Worm (Caenorhabditis elegans) whole organism, L4 larva: ENCODE results near the gene ubxn-5.

Source experiments
- T20F7.1 ChIP-seq: fragments of 200-800 bp; sonication (Bioruptor generic); optimal IDR thresholded peaks from 2 replicates; lab custom pipeline; 2018; ENCODE audit warnings: mild to moderate bottlenecking, missing genetic modification characterization, missing compliant biosample characterization
- ama-1 ChIP-seq: fragments of 150-350 bp; optimal IDR thresholded peaks from 2 replicates; lab custom pipeline; 2014; ENCODE audit warnings: inconsistent platforms, mixed read lengths
- attf-4 ChIP-seq: sonication (generic microtip); optimal IDR thresholded peaks from 3 replicates; lab custom pipeline; 2017; ENCODE audit warnings: missing biosample characterization, missing genetic modification characterization
- ceh-62 ChIP-seq: sonication (generic microtip); optimal IDR thresholded peaks from 2 replicates; lab custom pipeline; 2017; ENCODE audit warnings: missing biosample characterization, missing genetic modification characterization
- ceh-82 ChIP-seq: sonication (generic microtip); optimal IDR thresholded peaks from 2 replicates; lab custom pipeline; 2017; ENCODE audit warnings: missing biosample characterization, missing genetic modification characterization
- cey-2 ChIP-seq: sonication (generic microtip); optimal IDR thresholded peaks from 3 replicates; lab custom pipeline; 2017; ENCODE audit warnings: missing genetic modification characterization, mild to moderate bottlenecking, missing compliant biosample characterization, antibody characterized with exemption, borderline replicate concordance; ENCODE audit not compliant: insufficient read depth
- dmd-6 ChIP-seq: fragments of 200-800 bp; sonication (Bioruptor generic); IDR thresholded peaks from 2 replicates; pipeline ENCODE4 v1.3.6; 2022; ENCODE audit warnings: missing genetic modification reagents, missing genetic modification characterization, missing compliant biosample characterization
- hif-1 ChIP-seq, 2 experiments: sonication (generic microtip); optimal IDR thresholded peaks; 2 replicates each; lab custom pipeline; 2016 to 2017; ENCODE audit warnings: missing compliant biosample characterization in 2 of 2, missing genetic modification characterization in 2 of 2, missing genetic modification reagents in 2 of 2, missing genotype in 2 of 2, mild to moderate bottlenecking in 1 of 2
- lim-7 ChIP-seq: fragments of 200-800 bp; sonication (Bioruptor generic); IDR thresholded peaks from 2 replicates; pipeline ENCODE4 v1.3.6; 2022; ENCODE audit warnings: missing genetic modification characterization, missing compliant biosample characterization
- lsy-2 ChIP-seq, 2 experiments: fragments of 150-350 bp in 1 of 2; sonication (generic microtip) in 1 of 2; optimal IDR thresholded peaks; 2 replicates each; lab custom pipeline; 2014 to 2017; ENCODE audit warnings: missing biosample characterization in 2 of 2, missing genetic modification characterization in 2 of 2
- mdt-29 ChIP-seq: fragments of 200-800 bp; sonication (Bioruptor generic); IDR thresholded peaks from 2 replicates; pipeline ENCODE4 v1.3.6; 2022; ENCODE audit warnings: missing genetic modification reagents, missing genetic modification characterization, missing compliant biosample characterization
- mes-2 ChIP-seq: sonication (generic microtip); optimal IDR thresholded peaks from 2 replicates; lab custom pipeline; 2016; ENCODE audit warnings: missing genotype, mild to moderate bottlenecking, missing genetic modification characterization, missing compliant biosample characterization; ENCODE audit not compliant: poor library complexity, severe bottlenecking
- mxl-3 ChIP-seq: fragments of 200-800 bp; sonication (Bioruptor generic); optimal IDR thresholded peaks from 2 replicates; lab custom pipeline; 2018; ENCODE audit warnings: mild to moderate bottlenecking, missing genetic modification characterization, missing compliant biosample characterization
- nhr-25 ChIP-seq: sonication (generic microtip); optimal IDR thresholded peaks from 2 replicates; lab custom pipeline; 2017; ENCODE audit warnings: missing genetic modification characterization, mild to moderate bottlenecking, missing compliant biosample characterization, antibody characterized with exemption, moderate library complexity, borderline replicate concordance; ENCODE audit not compliant: insufficient read depth
- nhr-77 ChIP-seq: fragments of 150-350 bp; optimal IDR thresholded peaks from 2 replicates; lab custom pipeline; 2014; ENCODE audit warnings: missing biosample characterization, missing genetic modification characterization
- pha-4 ChIP-seq, 2 experiments: fragments of 150-350 bp in 1 of 2; fragments of 200-800 bp in 1 of 2; sonication (Bioruptor generic) in 1 of 2; IDR thresholded peaks in 1 of 2; optimal IDR thresholded peaks in 1 of 2; 2 replicates each; pipeline versions ENCODE4 v1.3.6 to Lab custom; 2014 to 2022; ENCODE audit warnings: missing genetic modification characterization in 2 of 2, missing genetic modification reagents in 2 of 2, missing biosample characterization in 1 of 2, missing compliant biosample characterization in 1 of 2
- php-3 ChIP-seq: fragments of 200-800 bp; sonication (Bioruptor generic); IDR thresholded peaks from 2 replicates; pipeline ENCODE4 v1.3.6; 2022; ENCODE audit warnings: missing genetic modification reagents, missing genetic modification characterization, missing compliant biosample characterization
- saeg-2 ChIP-seq: fragments of 200-800 bp; sonication (Bioruptor generic); IDR thresholded peaks from 2 replicates; pipeline ENCODE4 v1.3.6; 2022; ENCODE audit warnings: missing genetic modification reagents, missing genetic modification characterization, missing compliant biosample characterization
- snpc-4 ChIP-seq: fragments of 150-350 bp; optimal IDR thresholded peaks from 2 replicates; lab custom pipeline; 2014; ENCODE audit warnings: missing biosample characterization, missing genetic modification characterization
- spr-1 ChIP-seq: sonication (generic microtip); optimal IDR thresholded peaks from 2 replicates; lab custom pipeline; 2016; ENCODE audit warnings: mild to moderate bottlenecking, missing genetic modification characterization, missing compliant biosample characterization
- spr-3 ChIP-seq: fragments of 200-800 bp; sonication (Bioruptor generic); optimal IDR thresholded peaks from 2 replicates; lab custom pipeline; 2018; ENCODE audit warnings: mild to moderate bottlenecking, missing genetic modification characterization, missing compliant biosample characterization
- tag-97 ChIP-seq: fragments of 200-800 bp; sonication (Bioruptor generic); IDR thresholded peaks from 2 replicates; pipeline ENCODE4 v1.3.6; 2022; ENCODE audit warnings: missing genetic modification characterization, missing compliant biosample characterization
- zip-2 ChIP-seq: fragments of 150-350 bp; optimal IDR thresholded peaks from 2 replicates; lab custom pipeline; 2014; ENCODE audit warnings: missing biosample characterization, missing genetic modification characterization

ubxn-5 gene

ce11 chrII:10189369-10189768, 44.9 kb downstream of the ubxn-5 start, which contains the start of gene cdc-25.4:
TSS of gene cdc-25.4 (minus strand) at chrII:10189469.
- TF ChIP-seq mxl-3 (GFP tag; lab: Kevin White, UChicago) (no peak), pha-4 (GFP tag; IDR thresholded peaks at IDR 0.05; lab: Robert Waterston, UW) (no peak), pha-4 (tag; optimal IDR thresholded peaks at IDR 0.05; lab: Kevin White, UChicago) (no peak), ceh-62 (tag; lab: Kevin White, UChicago) (no peak), hif-1 (tag; optimal IDR thresholded peaks at IDR 0.05; lab: Kevin White, UChicago) (no peak), ceh-82 (tag; lab: Kevin White, UChicago) (no peak), spr-3 (GFP tag; lab: Kevin White, UChicago) (no peak), attf-4 (tag; lab: Kevin White, UChicago) (no peak), zip-2 (tag; lab: Kevin White, UChicago) (no peak), mes-2 (tag; lab: Kevin White, UChicago) (no peak), spr-1 (tag; lab: Kevin White, UChicago) (no peak), mdt-29 (GFP tag; lab: Robert Waterston, UW) (no peak), ama-1 (lab: Kevin White, UChicago) (no peak), lim-7 (GFP tag; lab: Robert Waterston, UW) (no peak), T20F7.1 (GFP tag; lab: Kevin White, UChicago) (no peak), snpc-4 (tag; lab: Kevin White, UChicago) (no peak), dmd-6 (GFP tag; lab: Robert Waterston, UW) (no peak)
- TF ChIP-seq, all 104 proteins: peak for 0

ce11 chrII:10187808-10188207, 46.5 kb downstream of the ubxn-5 start, which contains the start of gene srd-2:
TSS of gene srd-2 (minus strand) at chrII:10187908.
- TF ChIP-seq php-3 (GFP tag; lab: Robert Waterston, UW) (no peak), saeg-2 (GFP tag; lab: Robert Waterston, UW) (no peak), cey-2 (tag; lab: Kevin White, UChicago) (no peak), nhr-77 (tag; lab: Kevin White, UChicago) (no peak), lsy-2 (tag; optimal IDR thresholded peaks at IDR 0.05; lab: Kevin White, UChicago) (no peak), nhr-25 (no peak), tag-97 (GFP tag; lab: Robert Waterston, UW) (no peak), T20F7.1 (GFP tag; lab: Kevin White, UChicago) (no peak)
